Worm (Caenorhabditis elegans): ENCODE data around the gene hyl-1.

DNA sequence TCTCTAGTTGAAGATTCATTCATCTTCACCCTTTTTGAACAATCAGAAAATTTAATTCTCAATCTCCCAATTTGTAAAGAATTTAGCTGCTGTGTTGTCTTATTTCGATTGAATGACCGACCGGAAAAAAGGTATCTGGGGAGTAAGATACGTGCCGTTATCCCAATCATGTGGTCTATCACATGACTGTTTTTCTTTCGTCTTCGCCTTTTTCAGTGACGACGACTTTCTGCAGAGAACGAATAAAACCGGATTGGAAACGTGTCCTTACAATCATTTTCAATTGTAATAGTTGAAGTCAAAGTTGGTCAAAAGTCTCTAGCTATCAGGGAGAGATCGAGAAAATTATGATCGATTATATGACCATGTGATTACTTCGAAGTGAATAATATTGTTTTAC is 9.9 kb upstream of the hyl-1 start:
- TF ChIP-seq unc-55 (GFP tag; optimal IDR thresholded peaks at IDR 0.05) (no peak), nhr-129 (tag; optimal IDR thresholded peaks at IDR 0.05) (peak; percentile 72), unc-39 (tag; optimal IDR thresholded peaks at IDR 0.05) (no peak), nhr-10 (tag; optimal IDR thresholded peaks at IDR 0.05) (no peak), mbf-1 (tag; optimal IDR thresholded peaks at IDR 0.05) (no peak), ceh-82 (tag; optimal IDR thresholded peaks at IDR 0.05) (no peak), snpc-4 (tag; optimal IDR thresholded peaks at IDR 0.05) (no peak), nhr-25 (tag; optimal IDR thresholded peaks at IDR 0.05) (peak; percentile 95), unc-62 (GFP tag; optimal IDR thresholded peaks at IDR 0.05) (no peak), gmeb-1 (tag; optimal IDR thresholded peaks at IDR 0.05) (peak; percentile 55), nhr-237 (tag; optimal IDR thresholded peaks at IDR 0.05) (no peak), nhr-12 (tag; optimal IDR thresholded peaks at IDR 0.05) (no peak), ama-1 (optimal IDR thresholded peaks at IDR 0.05) (peak; percentile 44), aly-2 (tag; optimal IDR thresholded peaks at IDR 0.05) (no peak)
